Worm (Caenorhabditis elegans): ENCODE results near the gene mrpl-22.

ce11 chrIII:10612333-10612732 lies 2.9 kb upstream of the mrpl-22 start, which contains the start of gene Y39A1A.24:
- no peak for TF ChIP-seq sea-2 (GFP tag; optimal IDR thresholded peaks at IDR 0.05)
- no peak for TF ChIP-seq lsy-12 (tag; optimal IDR thresholded peaks at IDR 0.05)
- no peak for TF ChIP-seq nhr-237 (tag; optimal IDR thresholded peaks at IDR 0.05)
- no peak for TF ChIP-seq lin-15B (tag; optimal IDR thresholded peaks at IDR 0.05)

Data from whole organism, L3 larva.